Worm (Caenorhabditis elegans) whole organism, L3 larva: Measurements from ENCODE around the gene Y39B6A.69.

Source experiments
- R02D3.7 ChIP-seq: fragments of 150-350 bp; optimal IDR thresholded peaks from 2 replicates; lab custom pipeline; 2014; ENCODE audit warnings: missing biosample characterization, missing genetic modification characterization
- aly-2 ChIP-seq: fragments of 150-350 bp; optimal IDR thresholded peaks from 2 replicates; lab custom pipeline; 2014; ENCODE audit warnings: missing biosample characterization, missing genetic modification characterization
- daf-12 ChIP-seq: fragments of 150-350 bp; optimal IDR thresholded peaks from 2 replicates; lab custom pipeline; 2014; ENCODE audit warnings: missing biosample characterization, missing genetic modification reagents, missing genetic modification characterization
- egl-27 ChIP-seq: sonication (generic microtip); optimal IDR thresholded peaks from 4 replicates; lab custom pipeline; 2017; ENCODE audit warnings: missing biosample characterization, missing genetic modification reagents, missing genetic modification characterization
- elt-1 ChIP-seq: fragments of 150-350 bp; optimal IDR thresholded peaks from 2 replicates; lab custom pipeline; 2014; ENCODE audit warnings: missing biosample characterization, missing genetic modification characterization
- elt-2 ChIP-seq: sonication (generic microtip); optimal IDR thresholded peaks from 2 replicates; lab custom pipeline; 2016; ENCODE audit warnings: missing genetic modification reagents, mild to moderate bottlenecking, missing genetic modification characterization, missing compliant biosample characterization
- fkh-10 ChIP-seq: sonication (generic microtip); optimal IDR thresholded peaks from 2 replicates; lab custom pipeline; 2017; ENCODE audit warnings: missing biosample characterization, missing genetic modification reagents, missing genetic modification characterization
- jun-1 ChIP-seq: fragments of 150-350 bp; optimal IDR thresholded peaks from 2 replicates; lab custom pipeline; 2014; ENCODE audit warnings: missing biosample characterization, missing genetic modification reagents, missing genetic modification characterization
- lin-15B ChIP-seq: fragments of 150-350 bp; optimal IDR thresholded peaks from 2 replicates; lab custom pipeline; 2014; ENCODE audit warnings: missing biosample characterization, missing genetic modification characterization
- nhr-11 ChIP-seq: fragments of 150-350 bp; optimal IDR thresholded peaks from 2 replicates; lab custom pipeline; 2014; ENCODE audit warnings: missing biosample characterization, missing genetic modification characterization
- nhr-43 ChIP-seq: sonication (generic microtip); optimal IDR thresholded peaks from 2 replicates; lab custom pipeline; 2016; ENCODE audit warnings: mild to moderate bottlenecking, missing genetic modification characterization, missing compliant biosample characterization; ENCODE audit not compliant: poor library complexity, severe bottlenecking
- nhr-77 ChIP-seq: fragments of 150-350 bp; optimal IDR thresholded peaks from 2 replicates; lab custom pipeline; 2014; ENCODE audit warnings: missing biosample characterization, missing genetic modification characterization
- pqm-1 ChIP-seq: fragments of 150-350 bp; optimal IDR thresholded peaks from 2 replicates; lab custom pipeline; 2017; ENCODE audit warnings: missing biosample characterization, missing genetic modification characterization, inconsistent platforms
- skn-1 ChIP-seq: fragments of 150-350 bp; optimal IDR thresholded peaks from 2 replicates; lab custom pipeline; 2014; ENCODE audit warnings: missing biosample characterization, missing genetic modification characterization

- TF ChIP-seq lin-15B (tag; lab: Kevin White, UChicago), result no peak
- TF ChIP-seq egl-27 (tag; lab: Kevin White, UChicago), result no peak
- TF ChIP-seq pqm-1 (tag; lab: Kevin White, UChicago), result no peak
- TF ChIP-seq nhr-43 (tag; lab: Kevin White, UChicago), result no peak
- TF ChIP-seq aly-2 (tag; lab: Kevin White, UChicago), result no peak
- TF ChIP-seq nhr-11 (tag; lab: Kevin White, UChicago), result no peak
- TF ChIP-seq skn-1 (tag; lab: Kevin White, UChicago), result no peak
- TF ChIP-seq elt-2, result no peak
- no peak for TF ChIP-seq jun-1 (tag; lab: Kevin White, UChicago)
- no peak for TF ChIP-seq R02D3.7 (tag; lab: Kevin White, UChicago)
- no peak for TF ChIP-seq fkh-10
- TF ChIP-seq elt-1, result no peak
- TF ChIP-seq nhr-77 (tag; lab: Kevin White, UChicago), result no peak
- no peak for TF ChIP-seq daf-12 (tag; lab: Kevin White, UChicago)
Measured at ce11 chrV:19148350-19148749, 3.9 kb downstream of the Y39B6A.69 start.
